Worm (Caenorhabditis elegans): Measurements from ENCODE around the gene nuo-5.

- TF ChIP-seq F26F4.8 (GFP tag; conservative IDR thresholded peaks at IDR 0.05) (no peak), hlh-30 (tag; optimal IDR thresholded peaks at IDR 0.05; ENCODE audit: insufficient read depth) (no peak), nhr-28 (tag; optimal IDR thresholded peaks at IDR 0.05) (no peak), lin-29 (GFP tag; IDR thresholded peaks at IDR 0.05) (no peak), egl-27 (tag; optimal IDR thresholded peaks at IDR 0.05) (no peak), lsy-2 (tag; optimal IDR thresholded peaks at IDR 0.05) (no peak), gei-8 (GFP tag; optimal IDR thresholded peaks at IDR 0.05) (no peak)
These were observed at the start of gene nuo-5 for ce11 chrV:2698826-2699225.

Data from whole organism, L4 larva.